Fruit fly (Drosophila melanogaster): Measurements from ENCODE around the gene CG17075.

The CG17075 gene

DNA sequence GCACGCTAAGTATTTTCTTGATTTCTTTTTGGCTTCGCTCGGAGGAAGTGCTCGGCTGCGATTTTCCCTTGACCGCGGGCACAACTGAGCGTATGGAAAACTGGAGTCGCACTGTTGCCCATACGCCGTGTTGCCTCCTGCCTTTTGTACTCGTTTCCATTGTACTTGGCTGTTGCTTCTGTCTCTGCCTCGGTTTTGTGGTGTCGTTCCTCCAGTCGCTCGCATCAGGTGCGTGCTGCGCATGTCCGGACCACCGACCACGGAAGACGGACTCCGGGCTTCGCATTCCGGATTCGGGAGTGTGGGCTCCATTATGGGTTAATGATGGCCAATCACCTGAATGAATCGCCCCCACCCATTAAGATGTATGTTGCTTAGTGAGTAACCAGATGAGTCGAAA is 24.4 kb upstream of the CG17075 start, which contains the start of gene CG3625 (continued):
- TF ChIP-seq HLHmδ (GFP tag; optimal IDR thresholded peaks at IDR 0.05): no peak

DNA sequence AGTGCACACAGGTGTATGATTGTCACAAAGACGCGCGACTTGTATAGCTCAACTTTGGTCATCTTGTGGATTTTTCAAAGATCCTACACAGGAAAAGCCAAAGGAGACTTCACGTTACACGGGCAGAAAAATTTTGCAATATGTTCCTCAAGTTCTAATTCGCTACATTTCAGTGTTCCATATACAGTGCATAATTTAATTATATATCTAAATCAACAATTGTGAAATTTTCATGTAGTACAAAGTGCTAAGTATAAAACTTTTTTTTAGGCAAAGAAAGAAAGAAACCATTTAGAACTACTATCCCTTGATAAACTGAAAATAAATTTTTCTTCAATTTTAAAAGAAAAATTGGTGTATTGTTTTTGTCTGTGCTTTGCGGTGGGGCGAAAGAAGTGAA is 23.6 kb upstream of the CG17075 start:
- TF ChIP-seq gem (tag; optimal IDR thresholded peaks at IDR 0.05) (peak; percentile 1), CG7839 (tag; optimal IDR thresholded peaks at IDR 0.05) (peak; percentile 0), aop (GFP tag; IDR thresholded peaks at IDR 0.05) (no peak), sens (GFP tag) (peak; percentile 51)

DNA sequence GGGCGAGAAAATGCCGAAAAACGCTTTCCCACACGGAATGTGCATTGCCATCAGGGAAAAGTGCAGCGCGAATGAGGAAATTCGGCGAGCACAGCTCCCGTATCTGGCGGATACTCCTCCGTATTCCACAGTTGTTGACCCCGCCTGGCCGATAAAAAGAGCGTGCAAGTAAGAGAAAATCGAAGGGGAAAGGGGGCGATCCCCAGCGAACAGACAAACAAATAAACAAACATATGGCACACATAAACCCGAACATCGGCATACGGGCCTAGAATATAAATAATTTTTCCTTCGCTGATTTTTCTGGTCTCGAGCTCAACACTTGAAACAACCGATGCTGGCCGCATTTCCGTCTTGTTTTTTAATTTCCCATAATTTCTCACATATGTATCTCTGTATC is 23.1 kb upstream of the CG17075 start:
- TF ChIP-seq cad (GFP tag; optimal IDR thresholded peaks at IDR 0.05): no peak
- no peak for TF ChIP-seq CG1602 (GFP tag; optimal IDR thresholded peaks at IDR 0.05)
- 0 out of 2 replicates have a peak, but pooled peaks have one; percentile 15 for TF ChIP-seq crol (GFP tag; IDR thresholded peaks at IDR 0.05)
- TF ChIP-seq CG12769 (tag; optimal IDR thresholded peaks at IDR 0.05): peak; percentile 50
- peak; percentile 66 for TF ChIP-seq twi (tag; optimal IDR thresholded peaks at IDR 0.05)
- no peak for TF ChIP-seq cas (GFP tag; IDR thresholded peaks at IDR 0.05)
- TF ChIP-seq HLHmδ (GFP tag; optimal IDR thresholded peaks at IDR 0.05): no peak
- peak; percentile 70 for TF ChIP-seq sug (tag; optimal IDR thresholded peaks at IDR 0.05)
- TF ChIP-seq Atf6 (GFP tag; IDR thresholded peaks at IDR 0.05): 0 out of 2 replicates have a peak, but pooled peaks have one; percentile 8
- no peak for TF ChIP-seq Doc3 (GFP tag; IDR thresholded peaks at IDR 0.05; ENCODE audit: partially characterized antibody)
- TF ChIP-seq Med (GFP tag): peak; percentile 48

DNA sequence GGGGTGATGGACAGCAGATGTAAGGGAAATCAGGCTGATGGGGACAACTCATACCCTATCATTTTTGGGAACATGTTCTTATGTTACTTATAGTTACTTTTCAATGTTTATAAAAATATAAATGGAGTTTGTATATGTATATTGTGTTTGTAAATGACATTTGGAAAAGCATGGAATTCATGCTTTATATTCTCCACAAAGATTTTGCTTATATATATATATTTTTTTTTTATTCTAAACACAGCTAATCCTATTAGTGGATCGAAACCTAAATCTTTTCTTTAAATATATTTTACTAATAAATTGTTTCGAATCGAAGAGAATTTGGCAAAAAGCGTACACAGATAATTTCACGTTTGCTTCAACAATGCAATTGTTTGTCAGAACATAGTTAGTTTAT is 21.7 kb upstream of the CG17075 start, which contains the start of gene Amnionless:
Amnionless (minus strand) TSS at position 101 of the 400 bp plus-strand sequence.
- TF ChIP-seq CG8290 (GFP tag; optimal IDR thresholded peaks at IDR 0.05) (no peak), CG8290 (tag; optimal IDR thresholded peaks at IDR 0.05) (no peak), CG11560 (tag; IDR thresholded peaks at IDR 0.05) (no peak), CG10321 (GFP tag; IDR thresholded peaks at IDR 0.05) (no peak), CG10654 (GFP tag; optimal IDR thresholded peaks at IDR 0.05) (no peak), CG6765 (GFP tag; optimal IDR thresholded peaks at IDR 0.05) (no peak), CG6689 (GFP tag; IDR thresholded peaks at IDR 0.05) (no peak), CG4820 (GFP tag; optimal IDR thresholded peaks at IDR 0.05) (no peak), sug (tag; optimal IDR thresholded peaks at IDR 0.05) (no peak), CG12659 (GFP tag; optimal IDR thresholded peaks at IDR 0.05) (no peak), Dad (GFP tag; optimal IDR thresholded peaks at IDR 0.05) (no peak), CG7963 (GFP tag; IDR thresholded peaks at IDR 0.05; ENCODE audit: partially characterized antibody) (no peak), trem (tag; optimal IDR thresholded peaks at IDR 0.05) (no peak), ftz-f1 (GFP tag; optimal IDR thresholded peaks at IDR 0.05) (no peak)

DNA sequence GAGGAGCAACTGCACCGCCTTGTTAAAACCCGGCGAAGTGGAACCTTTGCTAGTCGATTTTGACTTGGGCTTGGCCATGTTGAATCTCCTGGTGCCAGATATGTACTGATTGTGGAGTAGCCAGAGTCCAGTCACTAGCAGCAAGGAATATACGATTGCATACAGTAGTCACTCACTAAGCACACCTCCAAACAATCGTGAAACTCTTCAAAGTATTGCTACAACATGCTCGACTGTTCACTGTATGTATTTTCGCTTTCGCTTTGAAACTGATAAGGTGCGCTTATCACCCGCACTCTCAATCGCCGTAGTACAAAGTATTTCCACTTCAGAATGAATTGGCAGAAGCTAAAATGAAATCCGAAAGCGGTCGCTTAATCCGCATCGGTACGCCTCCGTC is 19.1 kb upstream of the CG17075 start:
- TF ChIP-seq grn (GFP tag; optimal IDR thresholded peaks at IDR 0.05) (peak; percentile 58), Taf1 (GFP tag; IDR thresholded peaks at IDR 0.05) (peak; percentile 75), wdn (GFP tag; IDR thresholded peaks at IDR 0.05) (peak; percentile 56; the same call in 1 of the 2 replicates), E2f2 (GFP tag; IDR thresholded peaks at IDR 0.05) (peak; percentile 39; the same call in 1 of the 2 replicates), NC2α (GFP tag; optimal IDR thresholded peaks at IDR 0.05) (peak; percentile 26), CG1603 (tag; optimal IDR thresholded peaks at IDR 0.05) (peak; percentile 57), pros (GFP tag; optimal IDR thresholded peaks at IDR 0.05) (no peak), CG34422 (GFP tag; IDR thresholded peaks at IDR 0.05) (peak; percentile 65), Sry-β (GFP tag; optimal IDR thresholded peaks at IDR 0.05) (no peak), CG1529 (GFP tag; optimal IDR thresholded peaks at IDR 0.05) (no peak), BtbVII (GFP tag; optimal IDR thresholded peaks at IDR 0.05) (peak; percentile 69), cg (GFP tag; optimal IDR thresholded peaks at IDR 0.05) (no peak), Dip2 (GFP tag; IDR thresholded peaks at IDR 0.05) (no peak), Rx (GFP tag; IDR thresholded peaks at IDR 0.05) (peak; percentile 63; the same call in 1 of the 2 replicates), zfh1 (GFP tag; IDR thresholded peaks at IDR 0.05) (peak; percentile 67; the same call in 2 of the 3 replicates), ranshi (GFP tag; IDR thresholded peaks at IDR 0.05) (peak; percentile 80), CG8388 (GFP tag; optimal IDR thresholded peaks at IDR 0.05) (no peak), nau (GFP tag; optimal IDR thresholded peaks at IDR 0.05) (peak; percentile 44), MBD-R2 (GFP tag; IDR thresholded peaks at IDR 0.05) (peak; percentile 59)
